Worm (Caenorhabditis elegans) whole organism, late embryonic: ENCODE results near the gene ZK643.6.
"Not testable (repeated sequence)": the region's sequence is repeated elsewhere in the genome, so short reads cannot be mapped to it uniquely, and the experiment has no call there.

Experiments used
- C08G9.2 ChIP-seq: sonication (generic microtip); optimal IDR thresholded peaks from 2 replicates; lab custom pipeline; 2016; ENCODE audit warnings: mild to moderate bottlenecking, missing genetic modification characterization, moderate library complexity, missing compliant biosample characterization
- C38D4.7 ChIP-seq: fragments of 200-800 bp; sonication (Bioruptor generic); optimal IDR thresholded peaks from 2 replicates; lab custom pipeline; 2018; ENCODE audit warnings: mild to moderate bottlenecking, missing genetic modification characterization, moderate library complexity, missing compliant biosample characterization
- K02D7.2 ChIP-seq: sonication (generic microtip); optimal IDR thresholded peaks from 2 replicates; lab custom pipeline; 2017; ENCODE audit warnings: mild to moderate bottlenecking, missing genetic modification characterization, missing compliant biosample characterization
- T23F11.4 ChIP-seq: fragments of 200-800 bp; sonication (Bioruptor generic); optimal IDR thresholded peaks from 2 replicates; lab custom pipeline; 2018; ENCODE audit warnings: mild to moderate bottlenecking, missing genetic modification characterization, missing compliant biosample characterization
- Y22D7AL.16 ChIP-seq: sonication (generic microtip); optimal IDR thresholded peaks from 2 replicates; lab custom pipeline; 2016; ENCODE audit warnings: missing genetic modification characterization, missing compliant biosample characterization
- ceh-14 ChIP-seq: sonication (generic microtip); optimal IDR thresholded peaks from 2 replicates; lab custom pipeline; 2016; ENCODE audit warnings: missing genotype, missing genetic modification characterization, missing compliant biosample characterization
- ceh-18 ChIP-seq: sonication (generic microtip); optimal IDR thresholded peaks from 2 replicates; lab custom pipeline; 2016; ENCODE audit warnings: missing genetic modification characterization, missing compliant biosample characterization
- ceh-19 ChIP-seq: fragments of 200-800 bp; sonication (Bioruptor generic); optimal IDR thresholded peaks from 2 replicates; lab custom pipeline; 2018; ENCODE audit warnings: mild to moderate bottlenecking, missing genetic modification characterization, missing compliant biosample characterization
- ceh-2 ChIP-seq: sonication (generic microtip); optimal IDR thresholded peaks from 2 replicates; lab custom pipeline; 2016; ENCODE audit warnings: missing genotype, missing genetic modification characterization, missing compliant biosample characterization
- ceh-22 ChIP-seq: sonication (generic microtip); optimal IDR thresholded peaks from 2 replicates; lab custom pipeline; 2017; ENCODE audit warnings: missing biosample characterization, missing genetic modification characterization
- ceh-31 ChIP-seq: sonication (generic microtip); optimal IDR thresholded peaks from 2 replicates; lab custom pipeline; 2016; ENCODE audit warnings: missing genetic modification characterization, missing compliant biosample characterization
- ceh-34 ChIP-seq: sonication (generic microtip); optimal IDR thresholded peaks from 2 replicates; lab custom pipeline; 2016; ENCODE audit warnings: mild to moderate bottlenecking, missing genetic modification characterization, missing compliant biosample characterization
- ceh-45 ChIP-seq: fragments of 200-800 bp; sonication (Bioruptor generic); IDR thresholded peaks from 2 replicates; pipeline ENCODE4 v1.3.6; 2022; ENCODE audit warnings: missing genetic modification reagents, missing genetic modification characterization, missing compliant biosample characterization
- ceh-6 ChIP-seq: fragments of 200-800 bp; sonication (Bioruptor generic); optimal IDR thresholded peaks from 2 replicates; lab custom pipeline; 2018; ENCODE audit warnings: mild to moderate bottlenecking, missing genetic modification characterization, missing compliant biosample characterization
- ceh-9 ChIP-seq: sonication (generic microtip); optimal IDR thresholded peaks from 2 replicates; lab custom pipeline; 2016; ENCODE audit warnings: mild to moderate bottlenecking, missing genetic modification characterization, inconsistent platforms, missing compliant biosample characterization
- che-1 ChIP-seq: sonication (generic microtip); optimal IDR thresholded peaks from 2 replicates; lab custom pipeline; 2016; ENCODE audit warnings: mild to moderate bottlenecking, missing genetic modification characterization, missing compliant biosample characterization
- dmd-4 ChIP-seq: sonication (generic microtip); optimal IDR thresholded peaks from 2 replicates; lab custom pipeline; 2016; ENCODE audit warnings: borderline replicate concordance, missing genetic modification characterization, missing compliant biosample characterization
- dve-1 ChIP-seq: sonication (generic microtip); optimal IDR thresholded peaks from 2 replicates; lab custom pipeline; 2017; ENCODE audit warnings: antibody characterized with exemption, mild to moderate bottlenecking, missing genetic modification characterization, missing compliant biosample characterization
- ets-4 ChIP-seq: sonication (generic microtip); optimal IDR thresholded peaks from 2 replicates; lab custom pipeline; 2016; ENCODE audit warnings: missing genetic modification characterization, missing compliant biosample characterization
- eyg-1 ChIP-seq: sonication (generic microtip); optimal IDR thresholded peaks from 2 replicates; lab custom pipeline; 2016; ENCODE audit warnings: missing genotype, missing genetic modification characterization, missing compliant biosample characterization
- fax-1 ChIP-seq: sonication (generic microtip); optimal IDR thresholded peaks from 2 replicates; lab custom pipeline; 2016; ENCODE audit warnings: missing genotype, missing genetic modification characterization, missing compliant biosample characterization
- fkh-10 ChIP-seq: fragments of 150-350 bp; optimal IDR thresholded peaks from 2 replicates; lab custom pipeline; 2014; ENCODE audit warnings: missing biosample characterization, missing genetic modification reagents, missing genetic modification characterization
- hlh-13 ChIP-seq: fragments of 200-800 bp; sonication (Bioruptor generic); optimal IDR thresholded peaks from 2 replicates; lab custom pipeline; 2018; ENCODE audit warnings: mild to moderate bottlenecking, missing genetic modification characterization, missing compliant biosample characterization
- hlh-15 ChIP-seq: sonication (generic microtip); optimal IDR thresholded peaks from 2 replicates; lab custom pipeline; 2016; ENCODE audit warnings: missing genetic modification characterization, missing compliant biosample characterization
- hlh-30 ChIP-seq: sonication (generic microtip); optimal IDR thresholded peaks from 2 replicates; lab custom pipeline; 2017; ENCODE audit warnings: antibody characterized with exemption, missing genetic modification characterization, missing compliant biosample characterization; ENCODE audit not compliant: insufficient read depth
- hlh-6 ChIP-seq: sonication (generic microtip); optimal IDR thresholded peaks from 2 replicates; lab custom pipeline; 2016; ENCODE audit warnings: missing genotype, missing genetic modification characterization, missing compliant biosample characterization
- madf-2 ChIP-seq: sonication (generic microtip); optimal IDR thresholded peaks from 2 replicates; lab custom pipeline; 2017; ENCODE audit warnings: missing genetic modification characterization, missing compliant biosample characterization
- nfya-1 ChIP-seq: sonication (generic microtip); optimal IDR thresholded peaks from 2 replicates; lab custom pipeline; 2017; ENCODE audit warnings: missing genetic modification characterization, mild to moderate bottlenecking, missing compliant biosample characterization, antibody characterized with exemption, moderate library complexity
- odd-2 ChIP-seq: sonication (generic microtip); optimal IDR thresholded peaks from 2 replicates; lab custom pipeline; 2017; ENCODE audit warnings: antibody characterized with exemption, mild to moderate bottlenecking, missing genetic modification characterization, missing compliant biosample characterization
- pat-9 ChIP-seq: fragments of 200-800 bp; sonication (Bioruptor generic); optimal IDR thresholded peaks from 2 replicates; lab custom pipeline; 2018; ENCODE audit warnings: mild to moderate bottlenecking, missing genetic modification characterization, moderate library complexity, missing compliant biosample characterization
- pha-2 ChIP-seq: sonication (generic microtip); optimal IDR thresholded peaks from 2 replicates; lab custom pipeline; 2017; ENCODE audit warnings: mild to moderate bottlenecking, missing genetic modification characterization, missing compliant biosample characterization
- pqm-1 ChIP-seq: sonication (generic microtip); optimal IDR thresholded peaks from 2 replicates; lab custom pipeline; 2016; ENCODE audit warnings: missing genetic modification characterization, missing compliant biosample characterization
- rnt-1 ChIP-seq: sonication (generic microtip); optimal IDR thresholded peaks from 2 replicates; lab custom pipeline; 2016; ENCODE audit warnings: missing genetic modification characterization, missing compliant biosample characterization
- syd-9 ChIP-seq: sonication (generic microtip); optimal IDR thresholded peaks from 2 replicates; lab custom pipeline; 2016; ENCODE audit warnings: mild to moderate bottlenecking, missing genetic modification characterization, moderate library complexity, missing compliant biosample characterization
- tbx-7 ChIP-seq: sonication (generic microtip); optimal IDR thresholded peaks from 2 replicates; lab custom pipeline; 2016; ENCODE audit warnings: missing genotype, missing genetic modification characterization, missing compliant biosample characterization
- ttx-3 ChIP-seq: sonication (generic microtip); optimal IDR thresholded peaks from 2 replicates; lab custom pipeline; 2016; ENCODE audit warnings: missing genetic modification reagents, missing genetic modification characterization, missing compliant biosample characterization
- unc-3 ChIP-seq, 2 experiments: fragments of 200-800 bp in 1 of 2; sonication (Bioruptor generic) in 1 of 2; sonication (generic microtip) in 1 of 2; conservative IDR thresholded peaks in 1 of 2; optimal IDR thresholded peaks in 1 of 2; 2 replicates each; pipeline versions ENCODE4 v1.3.6 to Lab custom; 2016 to 2022; ENCODE audit warnings: missing compliant biosample characterization in 2 of 2, missing genetic modification characterization in 2 of 2, missing genetic modification reagents in 1 of 2
- unc-42 ChIP-seq: sonication (generic microtip); optimal IDR thresholded peaks from 2 replicates; lab custom pipeline; 2016; ENCODE audit warnings: missing genotype, missing genetic modification characterization, missing compliant biosample characterization
- ztf-16 ChIP-seq: sonication (generic microtip); optimal IDR thresholded peaks from 2 replicates; lab custom pipeline; 2017; ENCODE audit warnings: missing genetic modification characterization, missing compliant biosample characterization

ZK643.6 gene

ce11 chrIII:9005905-9006372 is 45.4 kb upstream of the ZK643.6 start, which contains the start of gene rab-6.1:
Gene rab-6.1 (minus strand): TSS chrIII:9005955.
- not testable (repeated sequence) for TF ChIP-seq pha-2, ztf-16, ceh-2 (tag; lab: Kevin White, UChicago)
- TF ChIP-seq, all 69 proteins: peak for 0; not testable (repeated sequence) for 69

- no peak for TF ChIP-seq C08G9.2
- TF ChIP-seq, all 69 proteins: peak for 0
Measured at ce11 chrIII:9004658-9005057, 44.1 kb upstream of the ZK643.6 start.

ce11 chrIII:9002545-9002944 is 42.0 kb upstream of the ZK643.6 start, which contains the start of the genes F59B2.15 and zif-1:
Gene F59B2.15 (minus strand): TSS chrIII:9002645.
Gene zif-1 (plus strand): TSS chrIII:9002779.
- no peak for TF ChIP-seq fkh-10 (GFP tag; lab: Kevin White, UChicago)
- no peak for TF ChIP-seq pat-9
- TF ChIP-seq tbx-7, result no peak
- TF ChIP-seq C38D4.7 (GFP tag; lab: Kevin White, UChicago), result no peak
- TF ChIP-seq hlh-6 (tag; lab: Kevin White, UChicago), result no peak
- no peak for TF ChIP-seq ceh-9 (tag; lab: Kevin White, UChicago)
- no peak for TF ChIP-seq ets-4 (tag; lab: Kevin White, UChicago)
- no peak for TF ChIP-seq ceh-45 (GFP tag; lab: Robert Waterston, UW)
- TF ChIP-seq ceh-34 (tag; lab: Kevin White, UChicago), result no peak
- no peak for TF ChIP-seq ceh-14 (tag; lab: Kevin White, UChicago)
- no peak for TF ChIP-seq unc-42 (tag; lab: Kevin White, UChicago)
- TF ChIP-seq ztf-16 (tag; lab: Kevin White, UChicago), result no peak
- TF ChIP-seq ceh-6 (GFP tag; lab: Kevin White, UChicago), result no peak
- no peak for TF ChIP-seq C08G9.2
- no peak for TF ChIP-seq madf-2
- no peak for TF ChIP-seq ceh-22 (tag; lab: Kevin White, UChicago)
- TF ChIP-seq syd-9 (tag; lab: Kevin White, UChicago), result no peak
- TF ChIP-seq fax-1 (tag; lab: Kevin White, UChicago), result no peak
- TF ChIP-seq T23F11.4, result no peak

- no peak for TF ChIP-seq Y22D7AL.16
- TF ChIP-seq ceh-45 (GFP tag; lab: Robert Waterston, UW), result no peak
- no peak for TF ChIP-seq K02D7.2
- no peak for TF ChIP-seq ets-4 (tag; lab: Kevin White, UChicago)
- no peak for TF ChIP-seq hlh-30
- no peak for TF ChIP-seq C08G9.2
- no peak for TF ChIP-seq madf-2
- TF ChIP-seq hlh-15, result no peak
- no peak for TF ChIP-seq ceh-22 (tag; lab: Kevin White, UChicago)
- no peak for TF ChIP-seq che-1 (tag; lab: Kevin White, UChicago)
- no peak for TF ChIP-seq hlh-6 (tag; lab: Kevin White, UChicago)
- no peak for TF ChIP-seq pqm-1
- TF ChIP-seq unc-3 (GFP tag; conservative IDR thresholded peaks at IDR 0.05; lab: Robert Waterston, UW), result no peak
- TF ChIP-seq unc-3 (tag; optimal IDR thresholded peaks at IDR 0.05; lab: Kevin White, UChicago), result no peak
- TF ChIP-seq eyg-1, result no peak
- TF ChIP-seq hlh-13 (GFP tag; lab: Kevin White, UChicago), result no peak
- no peak for TF ChIP-seq T23F11.4
- TF ChIP-seq dmd-4 (tag; lab: Kevin White, UChicago), result no peak
- TF ChIP-seq ceh-14 (tag; lab: Kevin White, UChicago), result no peak
- TF ChIP-seq ceh-18, result no peak
- TF ChIP-seq dve-1, result no peak
Measured at ce11 chrIII:9001899-9002298, 41.3 kb upstream of the ZK643.6 start, which contains the start of gene rpn-6.2. Gene rpn-6.2 (minus strand): TSS chrIII:9001999.

ce11 chrIII:9001491-9001890 is 40.9 kb upstream of the ZK643.6 start:
- TF ChIP-seq ceh-34 (tag; lab: Kevin White, UChicago) (no peak), odd-2 (tag; lab: Kevin White, UChicago) (no peak), ttx-3 (tag; lab: Kevin White, UChicago) (no peak), ceh-19 (no peak), C38D4.7 (GFP tag; lab: Kevin White, UChicago) (no peak), fkh-10 (GFP tag; lab: Kevin White, UChicago) (no peak), syd-9 (tag; lab: Kevin White, UChicago) (no peak), rnt-1 (tag; lab: Kevin White, UChicago) (no peak), ceh-31 (tag; lab: Kevin White, UChicago) (no peak), hlh-6 (tag; lab: Kevin White, UChicago) (no peak), ceh-18 (no peak), nfya-1 (tag; lab: Kevin White, UChicago) (no peak), K02D7.2 (no peak)
